Fruit fly (Drosophila melanogaster) S2 (cell line): Measurements from ENCODE around the gene Fum3.

Source experiments
- CG8478 ChIP-seq: fragments of >200 bp; optimal IDR thresholded peaks from 2 replicates; lab custom pipeline; 2018
- CTCF ChIP-seq, 2 experiments: fragments of >200 bp; optimal IDR thresholded peaks; 2 replicates each; lab custom pipeline; 2018

dm6 chr3L:11490539-11490938, 24.9 kb upstream of the Fum3 start:
- TF ChIP-seq CTCF (optimal IDR thresholded peaks at IDR 0.05; lab: Kevin White, UChicago) (no peak), CG8478 (lab: Kevin White, UChicago) (no peak)
